Worm (Caenorhabditis elegans): Measurements from ENCODE around the gene M110.3.

Gene M110.3

ce11 chrII:8225914-8226313 is 9.5 kb upstream of the M110.3 start:
- TF ChIP-seq W03F9.2 (tag; optimal IDR thresholded peaks at IDR 0.05) (no peak), dao-5 (tag; optimal IDR thresholded peaks at IDR 0.05) (no peak), him-1 (tag; optimal IDR thresholded peaks at IDR 0.05) (no peak)

- TF ChIP-seq W03F9.2 (tag; optimal IDR thresholded peaks at IDR 0.05) (no peak), dao-5 (tag; optimal IDR thresholded peaks at IDR 0.05) (no peak), him-1 (tag; optimal IDR thresholded peaks at IDR 0.05) (no peak)
Measured at ce11 chrII:8225347-8225746, 8.9 kb upstream of the M110.3 start.

- TF ChIP-seq him-1 (tag; optimal IDR thresholded peaks at IDR 0.05) (no peak), W03F9.2 (tag; optimal IDR thresholded peaks at IDR 0.05) (no peak), dao-5 (tag; optimal IDR thresholded peaks at IDR 0.05) (no peak)
Measured at ce11 chrII:8224623-8225022, 8.2 kb upstream of the M110.3 start.

ce11 chrII:8223945-8224344 is 7.5 kb upstream of the M110.3 start:
- TF ChIP-seq him-1 (tag; optimal IDR thresholded peaks at IDR 0.05) (no peak), W03F9.2 (tag; optimal IDR thresholded peaks at IDR 0.05) (no peak), dao-5 (tag; optimal IDR thresholded peaks at IDR 0.05) (no peak)

- TF ChIP-seq W03F9.2 (tag; optimal IDR thresholded peaks at IDR 0.05) (no peak), him-1 (tag; optimal IDR thresholded peaks at IDR 0.05) (no peak), dao-5 (tag; optimal IDR thresholded peaks at IDR 0.05) (no peak)
Measured at ce11 chrII:8223422-8223821, 7.0 kb upstream of the M110.3 start.

ce11 chrII:8222309-8223065 is 6.1 kb upstream of the M110.3 start, which contains the start of gene dab-1:
Gene dab-1 (plus strand): TSS chrII:8222386.
- TF ChIP-seq him-1 (tag; optimal IDR thresholded peaks at IDR 0.05) = peak; percentile 21
- no peak for TF ChIP-seq dao-5 (tag; optimal IDR thresholded peaks at IDR 0.05)

ce11 chrII:8220267-8220666 is 3.9 kb upstream of the M110.3 start:
- TF ChIP-seq W03F9.2 (tag; optimal IDR thresholded peaks at IDR 0.05) = no peak
- no peak for TF ChIP-seq him-1 (tag; optimal IDR thresholded peaks at IDR 0.05)
- TF ChIP-seq dao-5 (tag; optimal IDR thresholded peaks at IDR 0.05) = no peak

- TF ChIP-seq W03F9.2 (tag; optimal IDR thresholded peaks at IDR 0.05) (no peak), dao-5 (tag; optimal IDR thresholded peaks at IDR 0.05) (no peak), him-1 (tag; optimal IDR thresholded peaks at IDR 0.05) (no peak)
Measured at ce11 chrII:8218266-8218665, 1.9 kb upstream of the M110.3 start.

ce11 chrII:8216922-8217321 is 506 bp upstream of the M110.3 start, which contains the start of gene ifg-1:
Gene ifg-1 (plus strand): TSS chrII:8217222.
- TF ChIP-seq W03F9.2 (tag; optimal IDR thresholded peaks at IDR 0.05) (no peak), him-1 (tag; optimal IDR thresholded peaks at IDR 0.05) (no peak), dao-5 (tag; optimal IDR thresholded peaks at IDR 0.05) (no peak)

ce11 chrII:8214367-8214766 is 2.0 kb downstream of the M110.3 start, which contains the start of gene M110.10:
Gene M110.10 (minus strand): TSS chrII:8214467.
- TF ChIP-seq W03F9.2 (tag; optimal IDR thresholded peaks at IDR 0.05) (no peak), dao-5 (tag; optimal IDR thresholded peaks at IDR 0.05) (no peak), him-1 (tag; optimal IDR thresholded peaks at IDR 0.05) (no peak)

ce11 chrII:8212680-8213079 is 3.7 kb downstream of the M110.3 start, which contains the start of gene twk-3:
Gene twk-3 (minus strand): TSS chrII:8212780.
- TF ChIP-seq dao-5 (tag; optimal IDR thresholded peaks at IDR 0.05) = no peak
- no peak for TF ChIP-seq W03F9.2 (tag; optimal IDR thresholded peaks at IDR 0.05)
- no peak for TF ChIP-seq him-1 (tag; optimal IDR thresholded peaks at IDR 0.05)

- TF ChIP-seq him-1 (tag; optimal IDR thresholded peaks at IDR 0.05) = no peak
- no peak for TF ChIP-seq dao-5 (tag; optimal IDR thresholded peaks at IDR 0.05)
- no peak for TF ChIP-seq W03F9.2 (tag; optimal IDR thresholded peaks at IDR 0.05)
Measured at ce11 chrII:8209476-8209875, 6.9 kb downstream of the M110.3 start, which contains the start of gene M110.8. Gene M110.8 (minus strand): TSS chrII:8209576.

- TF ChIP-seq W03F9.2 (tag; optimal IDR thresholded peaks at IDR 0.05) (no peak), dao-5 (tag; optimal IDR thresholded peaks at IDR 0.05) (no peak), him-1 (tag; optimal IDR thresholded peaks at IDR 0.05) (no peak)
Measured at ce11 chrII:8205612-8206011, 10.8 kb downstream of the M110.3 start.

ce11 chrII:8204039-8204438 is 12.4 kb downstream of the M110.3 start, which contains the start of gene col-76:
Gene col-76 (plus strand): TSS chrII:8204339.
- no peak for TF ChIP-seq dao-5 (tag; optimal IDR thresholded peaks at IDR 0.05)
- TF ChIP-seq W03F9.2 (tag; optimal IDR thresholded peaks at IDR 0.05) = no peak

ce11 chrII:8199803-8200202 is 16.6 kb downstream of the M110.3 start:
- no peak for TF ChIP-seq dao-5 (tag; optimal IDR thresholded peaks at IDR 0.05)
- no peak for TF ChIP-seq W03F9.2 (tag; optimal IDR thresholded peaks at IDR 0.05)

Data from whole organism, L4/young adult.